Fruit fly (Drosophila melanogaster) whole organism, embryonic: Measurements from ENCODE around the gene PPP4R2r.
A peak's percentile ranks its signal among the peaks of the same experiment; 100 is the strongest.

Experiments
- C15 ChIP-seq: fragments of 200-800 bp; sonication (Bioruptor generic); IDR thresholded peaks from 3 replicates; pipeline ENCODE4 v1.3.6; 2022; ENCODE audit warnings: missing biosample characterization, missing genetic modification characterization
- CG12219 ChIP-seq: fragments of 200-800 bp; sonication (Bioruptor generic); optimal IDR thresholded peaks from 3 replicates; lab custom pipeline; 2018; ENCODE audit warnings: missing biosample characterization, mild to moderate bottlenecking, missing genetic modification characterization
- CG13287 ChIP-seq: fragments of 200-800 bp; sonication (Bioruptor generic); IDR thresholded peaks from 2 replicates; pipeline ENCODE4 v1.3.6; 2022; ENCODE audit warnings: missing biosample characterization, missing genetic modification characterization; ENCODE audit not compliant: partially characterized antibody
- CG14050 ChIP-seq: fragments of 200-800 bp; sonication (Bioruptor generic); IDR thresholded peaks from 3 replicates; pipeline ENCODE4 v1.3.6; 2022; ENCODE audit warnings: missing biosample characterization, missing genetic modification characterization
- CG14441 ChIP-seq: fragments of 200-800 bp; sonication (Bioruptor generic); IDR thresholded peaks from 2 replicates; pipeline ENCODE4 v1.3.6; 2022; ENCODE audit warnings: missing biosample characterization, missing genetic modification characterization
- CG14667 ChIP-seq: fragments of 200-800 bp; sonication (Bioruptor generic); IDR thresholded peaks from 2 replicates; pipeline ENCODE4 v1.3.6; 2022; ENCODE audit warnings: missing biosample characterization, missing genetic modification characterization
- CG14860 ChIP-seq: fragments of 200-800 bp; sonication (Bioruptor generic); IDR thresholded peaks from 3 replicates; pipeline ENCODE4 v1.3.6; 2022; ENCODE audit warnings: missing biosample characterization, missing genetic modification characterization; ENCODE audit not compliant: partially characterized antibody
- CG14965 ChIP-seq: fragments of 200-800 bp; sonication (Bioruptor generic); optimal IDR thresholded peaks from 2 replicates; lab custom pipeline; 2016; ENCODE audit warnings: missing biosample characterization, missing genetic modification characterization, borderline replicate concordance
- CG1792 ChIP-seq: fragments of 200-800 bp; sonication (Bioruptor generic); optimal IDR thresholded peaks from 2 replicates; lab custom pipeline; 2016; ENCODE audit warnings: missing biosample characterization, missing genetic modification characterization
- CG1832 ChIP-seq: fragments of 200-800 bp; sonication (Bioruptor generic); optimal IDR thresholded peaks from 2 replicates; lab custom pipeline; 2017; ENCODE audit warnings: missing biosample characterization, mild to moderate bottlenecking, missing genetic modification characterization, inconsistent platforms
- CG2712 ChIP-seq: fragments of 200-800 bp; optimal IDR thresholded peaks from 3 replicates; lab custom pipeline; 2019; ENCODE audit warnings: missing biosample characterization, mild to moderate bottlenecking, missing genetic modification characterization, moderate library complexity
- CG30020 ChIP-seq: fragments of 200-800 bp; optimal IDR thresholded peaks from 2 replicates; lab custom pipeline; 2019; ENCODE audit warnings: missing biosample characterization, mild to moderate bottlenecking, missing genetic modification characterization, moderate library complexity
- CG30403 ChIP-seq: fragments of 200-800 bp; sonication (Bioruptor generic); optimal IDR thresholded peaks from 3 replicates; lab custom pipeline; 2016; ENCODE audit warnings: missing biosample characterization, missing genetic modification characterization
- CG3163 ChIP-seq: fragments of 200-800 bp; sonication (Bioruptor generic); optimal IDR thresholded peaks from 3 replicates; lab custom pipeline; 2016; ENCODE audit warnings: missing biosample characterization, missing genetic modification characterization
- CG43689 ChIP-seq: fragments of 200-800 bp; sonication (Bioruptor generic); IDR thresholded peaks from 2 replicates; pipeline ENCODE4 v1.3.6; 2022; ENCODE audit warnings: missing biosample characterization, missing genetic modification characterization
- CG4730 ChIP-seq: fragments of 200-800 bp; sonication (Bioruptor generic); IDR thresholded peaks from 2 replicates; pipeline ENCODE4 v1.3.6; 2022; ENCODE audit warnings: missing biosample characterization, missing genetic modification characterization
- CG6791 ChIP-seq: fragments of 200-800 bp; sonication (Bioruptor generic); IDR thresholded peaks from 3 replicates; pipeline ENCODE4 v1.3.6; 2022; ENCODE audit warnings: missing biosample characterization, missing genetic modification characterization; ENCODE audit not compliant: partially characterized antibody
- CG7271 ChIP-seq: fragments of 200-800 bp; sonication (Bioruptor generic); optimal IDR thresholded peaks from 2 replicates; lab custom pipeline; 2018; ENCODE audit warnings: missing biosample characterization, mild to moderate bottlenecking, missing genetic modification characterization, moderate library complexity
- CG7372 ChIP-seq: fragments of 200-800 bp; sonication (Bioruptor generic); IDR thresholded peaks from 2 replicates; pipeline ENCODE4 v1.3.6; 2022; ENCODE audit warnings: missing biosample characterization, missing genetic modification characterization
- CG8089 ChIP-seq: fragments of 200-800 bp; sonication (Bioruptor generic); optimal IDR thresholded peaks from 3 replicates; lab custom pipeline; 2016; ENCODE audit warnings: missing biosample characterization, missing genetic modification characterization
- CG8478 ChIP-seq: fragments of >200 bp; optimal IDR thresholded peaks from 2 replicates; lab custom pipeline; 2018
- CG8765 ChIP-seq: fragments of 200-800 bp; sonication (Bioruptor generic); IDR thresholded peaks from 2 replicates; pipeline ENCODE4 v1.3.6; 2022; ENCODE audit warnings: missing biosample characterization, missing genetic modification characterization
- CG9437 ChIP-seq: fragments of 200-800 bp; sonication (Bioruptor generic); optimal IDR thresholded peaks from 2 replicates; lab custom pipeline; 2018; ENCODE audit warnings: missing biosample characterization, mild to moderate bottlenecking, missing genetic modification characterization
- Camta ChIP-seq: fragments of 200-800 bp; sonication (Bioruptor generic); optimal IDR thresholded peaks from 2 replicates; lab custom pipeline; 2016; ENCODE audit warnings: missing biosample characterization, missing genetic modification characterization
- ERR ChIP-seq: fragments of 200-800 bp; sonication (Bioruptor generic); optimal IDR thresholded peaks from 2 replicates; lab custom pipeline; 2016; ENCODE audit warnings: missing biosample characterization, missing genetic modification characterization
- HLH3B ChIP-seq: fragments of 200-800 bp; sonication (Bioruptor generic); IDR thresholded peaks from 2 replicates; pipeline ENCODE4 v1.3.6; 2022; ENCODE audit warnings: missing biosample characterization, missing genetic modification characterization
- MESR4 ChIP-seq: fragments of 200-800 bp; sonication (Bioruptor generic); optimal IDR thresholded peaks from 2 replicates; lab custom pipeline; 2018; ENCODE audit warnings: missing biosample characterization, mild to moderate bottlenecking, missing genetic modification characterization, moderate library complexity
- Opbp ChIP-seq: fragments of 200-800 bp; sonication (Bioruptor generic); IDR thresholded peaks from 3 replicates; pipeline ENCODE4 v1.3.6; 2022; ENCODE audit warnings: missing biosample characterization, missing genetic modification characterization; ENCODE audit not compliant: partially characterized antibody
- Sry-β ChIP-seq: fragments of 200-800 bp; sonication (Bioruptor generic); optimal IDR thresholded peaks from 2 replicates; lab custom pipeline; 2018; ENCODE audit warnings: missing biosample characterization, mild to moderate bottlenecking, missing genetic modification characterization, moderate library complexity
- TFAM ChIP-seq: fragments of 200-800 bp; sonication (Bioruptor generic); optimal IDR thresholded peaks from 2 replicates; lab custom pipeline; 2017; ENCODE audit warnings: missing biosample characterization, missing genetic modification characterization, inconsistent platforms
- Taf1 ChIP-seq: fragments of 200-800 bp; sonication (Bioruptor generic); IDR thresholded peaks from 2 replicates; pipeline ENCODE4 v1.3.6; 2022; ENCODE audit warnings: missing biosample characterization, missing genetic modification characterization
- Xbp1 ChIP-seq: fragments of 200-800 bp; sonication (Bioruptor generic); optimal IDR thresholded peaks from 3 replicates; lab custom pipeline; 2016; ENCODE audit warnings: missing biosample characterization, mild to moderate bottlenecking, missing genetic modification characterization
- bbx ChIP-seq: fragments of 200-800 bp; sonication (Bioruptor generic); IDR thresholded peaks from 2 replicates; pipeline ENCODE4 v1.3.6; 2022; ENCODE audit warnings: missing biosample characterization, missing genetic modification characterization; ENCODE audit not compliant: partially characterized antibody
- bowl ChIP-seq: fragments of 200-800 bp; sonication (Bioruptor generic); IDR thresholded peaks from 2 replicates; pipeline ENCODE4 v1.3.6; 2022; ENCODE audit warnings: missing biosample characterization, missing genetic modification characterization
- chinmo ChIP-seq: fragments of 200-800 bp; sonication (Bioruptor generic); IDR thresholded peaks from 4 replicates; pipeline ENCODE4 v1.3.6; 2022; ENCODE audit warnings: missing biosample characterization, missing genetic modification characterization; ENCODE audit not compliant: partially characterized antibody
- corto ChIP-seq: fragments of 200-800 bp; sonication (Bioruptor generic); optimal IDR thresholded peaks from 2 replicates; lab custom pipeline; 2016; ENCODE audit warnings: missing biosample characterization, mild to moderate bottlenecking, missing genetic modification characterization, moderate library complexity
- crc ChIP-seq: fragments of 200-800 bp; sonication (Bioruptor generic); optimal IDR thresholded peaks from 2 replicates; lab custom pipeline; 2016; ENCODE audit warnings: missing biosample characterization, missing genetic modification characterization
- crp ChIP-seq, 2 experiments: fragments of 200-800 bp; sonication (Bioruptor generic); optimal IDR thresholded peaks; 2 replicates in 1 of 2; 3 replicates in 1 of 2; lab custom pipeline; 2017; ENCODE audit warnings: missing biosample characterization in 2 of 2, missing genetic modification characterization in 2 of 2, mild to moderate bottlenecking in 1 of 2, moderate library complexity in 1 of 2
- danr ChIP-seq: fragments of 200-800 bp; sonication (Bioruptor generic); IDR thresholded peaks from 2 replicates; pipeline ENCODE4 v1.3.6; 2022; ENCODE audit warnings: missing biosample characterization, missing genetic modification characterization
- dmrt99B ChIP-seq: fragments of 200-800 bp; sonication (Bioruptor generic); optimal IDR thresholded peaks from 2 replicates; lab custom pipeline; 2018; ENCODE audit warnings: missing biosample characterization, mild to moderate bottlenecking, missing genetic modification characterization, moderate library complexity
- gcm ChIP-seq: fragments of 200-800 bp; sonication (Bioruptor generic); optimal IDR thresholded peaks from 2 replicates; lab custom pipeline; 2019; ENCODE audit warnings: missing biosample characterization, mild to moderate bottlenecking, missing genetic modification characterization, moderate library complexity
- gem ChIP-seq: fragments of 200-800 bp; sonication (Bioruptor generic); optimal IDR thresholded peaks from 2 replicates; lab custom pipeline; 2019; ENCODE audit warnings: missing biosample characterization, mild to moderate bottlenecking, missing genetic modification characterization, moderate library complexity
- pho ChIP-seq: fragments of 200-800 bp; sonication (Bioruptor generic); optimal IDR thresholded peaks from 2 replicates; lab custom pipeline; 2016; ENCODE audit warnings: missing biosample characterization, missing genetic modification characterization
- pros ChIP-seq: fragments of 200-800 bp; sonication (Bioruptor generic); optimal IDR thresholded peaks from 3 replicates; lab custom pipeline; 2019; ENCODE audit warnings: missing biosample characterization, mild to moderate bottlenecking, missing genetic modification characterization, moderate library complexity
- repo ChIP-seq: fragments of 200-800 bp; sonication (Bioruptor generic); optimal IDR thresholded peaks from 2 replicates; lab custom pipeline; 2016; ENCODE audit warnings: missing biosample characterization, missing genetic modification characterization
- scrt ChIP-seq: fragments of 200-800 bp; sonication (Bioruptor generic); optimal IDR thresholded peaks from 2 replicates; lab custom pipeline; 2018; ENCODE audit warnings: missing biosample characterization, mild to moderate bottlenecking, missing genetic modification characterization, moderate library complexity
- sob ChIP-seq: fragments of 200-800 bp; sonication (Bioruptor generic); IDR thresholded peaks from 2 replicates; pipeline ENCODE4 v1.3.6; 2022; ENCODE audit warnings: missing biosample characterization, missing genetic modification characterization
- ssp ChIP-seq: fragments of 200-800 bp; sonication (Bioruptor generic); IDR thresholded peaks from 2 replicates; pipeline ENCODE4 v1.3.6; 2022; ENCODE audit warnings: missing biosample characterization, missing genetic modification characterization
- tna ChIP-seq: fragments of 200-800 bp; sonication (Bioruptor generic); IDR thresholded peaks from 2 replicates; pipeline ENCODE4 v1.3.6; 2022; ENCODE audit warnings: missing biosample characterization, missing genetic modification characterization; ENCODE audit not compliant: partially characterized antibody
- yki ChIP-seq: fragments of >200 bp; optimal IDR thresholded peaks from 3 replicates; lab custom pipeline; 2018

PPP4R2r gene

DNA sequence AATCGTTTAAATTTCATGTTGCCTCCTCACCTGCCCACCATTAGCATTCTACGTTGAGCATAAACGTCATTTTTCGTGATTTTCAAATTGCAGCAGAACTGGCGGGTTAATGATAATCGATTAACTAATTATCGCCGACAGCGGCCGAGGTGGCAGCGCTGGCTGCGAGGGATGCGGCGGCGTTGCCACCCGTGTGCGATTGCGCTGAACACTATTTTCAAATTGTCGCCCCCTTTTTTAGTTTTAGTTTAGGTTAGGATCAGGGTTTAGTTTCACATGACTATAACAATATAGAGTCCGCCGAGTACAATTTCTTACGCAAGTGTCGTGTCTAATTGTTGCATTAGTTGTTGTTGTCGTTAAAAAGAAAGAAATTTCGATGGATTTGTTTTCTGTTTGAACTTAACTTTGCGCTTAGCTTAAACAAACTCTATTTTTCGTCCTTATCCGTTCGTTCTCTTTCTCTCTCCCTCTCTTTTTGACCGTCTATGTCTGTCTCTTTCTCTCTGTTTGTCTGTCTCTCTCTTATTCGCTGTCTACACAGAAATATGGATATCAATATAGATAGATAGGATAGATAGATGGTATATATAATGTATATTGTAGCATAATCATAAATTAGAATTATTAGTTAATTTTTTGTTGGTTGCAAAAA lies 15.5 kb upstream of the PPP4R2r start (continued):
- TF ChIP-seq C15 (GFP tag; lab: Robert Waterston, UW) (no peak), CG14965 (no peak), CG1792 (no peak), gcm (GFP tag; lab: Kevin White, UChicago) (no peak), Xbp1 (GFP tag; lab: Kevin White, UChicago) (no peak), CG30020 (tag; lab: Kevin White, UChicago) (no peak), Opbp (GFP tag; lab: Robert Waterston, UW) (peak; percentile 71; the same call in 2 of the 3 replicates), crp (GFP tag; optimal IDR thresholded peaks at IDR 0.05; lab: Kevin White, UChicago) (no peak), CG30403 (GFP tag; lab: Kevin White, UChicago) (no peak), sob (0 out of 2 replicates have a peak, but pooled peaks have one; percentile 21), yki (no peak), CG14667 (no peak), CG8089 (GFP tag; lab: Kevin White, UChicago) (no peak), CG2712 (tag; lab: Kevin White, UChicago) (peak; percentile 39), CG4730 (no peak), CG7372 (GFP tag; lab: Robert Waterston, UW) (no peak), pros (no peak), scrt (GFP tag; lab: Kevin White, UChicago) (no peak), CG1832 (GFP tag; lab: Kevin White, UChicago) (peak; percentile 51), chinmo (GFP tag; lab: Robert Waterston, UW) (peak; percentile 77; the same call in 2 of the 4 replicates), CG12219 (GFP tag; lab: Kevin White, UChicago) (no peak), crc (GFP tag; lab: Kevin White, UChicago) (no peak), CG9437 (GFP tag; lab: Kevin White, UChicago) (no peak), CG8765 (GFP tag; lab: Robert Waterston, UW) (no peak), TFAM (no peak), repo (no peak), dmrt99B (tag; lab: Kevin White, UChicago) (no peak), CG14860 (GFP tag; lab: Robert Waterston, UW) (0 out of 3 replicates have a peak, but pooled peaks have one; percentile 41), gem (tag; lab: Kevin White, UChicago) (no peak), CG43689 (GFP tag; lab: Robert Waterston, UW) (no peak), CG7271 (no peak), Camta (GFP tag; lab: Kevin White, UChicago) (no peak), HLH3B (no peak), Sry-β (GFP tag; lab: Kevin White, UChicago) (no peak), bbx (GFP tag; lab: Robert Waterston, UW) (peak; percentile 70), CG6791 (GFP tag; lab: Robert Waterston, UW) (peak; percentile 63; the same call in 2 of the 3 replicates), corto (GFP tag; lab: Kevin White, UChicago) (no peak), CG13287 (GFP tag; lab: Robert Waterston, UW) (peak; percentile 52), tna (peak; percentile 67), CG14050 (GFP tag; lab: Robert Waterston, UW) (no peak), pho (GFP tag; lab: Kevin White, UChicago) (no peak), danr (no peak), Taf1 (no peak), CG8478 (no peak), MESR4 (peak; percentile 12), CG3163 (GFP tag; lab: Kevin White, UChicago) (no peak), ssp (GFP tag; lab: Robert Waterston, UW) (no peak), ERR (GFP tag; lab: Kevin White, UChicago) (no peak), bowl (GFP tag; lab: Robert Waterston, UW) (no peak), CG14441 (GFP tag; lab: Robert Waterston, UW) (no peak)
